Fruit fly (Drosophila melanogaster) whole organism, embryonic: ENCODE measurements around the gene fzo.

ENCODE experiments used
- ATbp ChIP-seq: fragments of 200-800 bp; sonication (Bioruptor generic); optimal IDR thresholded peaks from 2 replicates; lab custom pipeline; 2017; ENCODE audit warnings: missing biosample characterization, mild to moderate bottlenecking, missing genetic modification characterization, missing genetic modification reagents
- B-H1 ChIP-seq: fragments of 200-800 bp; sonication (Bioruptor generic); IDR thresholded peaks from 3 replicates; pipeline ENCODE4 v1.3.6; 2022; ENCODE audit warnings: missing biosample characterization, missing genetic modification characterization
- BtbVII ChIP-seq: fragments of 200-800 bp; sonication (Bioruptor generic); optimal IDR thresholded peaks from 3 replicates; lab custom pipeline; 2017; ENCODE audit warnings: missing biosample characterization, mild to moderate bottlenecking, missing genetic modification characterization
- C15 ChIP-seq: fragments of 200-800 bp; sonication (Bioruptor generic); IDR thresholded peaks from 3 replicates; pipeline ENCODE4 v1.3.6; 2022; ENCODE audit warnings: missing biosample characterization, missing genetic modification characterization
- CG10209 ChIP-seq: fragments of 200-800 bp; sonication (Bioruptor generic); optimal IDR thresholded peaks from 3 replicates; lab custom pipeline; 2017; ENCODE audit warnings: missing biosample characterization, mild to moderate bottlenecking, missing genetic modification characterization, missing genetic modification reagents
- CG10565 ChIP-seq: fragments of 200-800 bp; sonication (Bioruptor generic); optimal IDR thresholded peaks from 3 replicates; lab custom pipeline; 2016; ENCODE audit warnings: missing biosample characterization, mild to moderate bottlenecking, missing genetic modification characterization
- CG10979 ChIP-seq: fragments of 200-800 bp; sonication (Bioruptor generic); optimal IDR thresholded peaks from 2 replicates; lab custom pipeline; 2018; ENCODE audit warnings: missing biosample characterization, mild to moderate bottlenecking, missing genetic modification characterization, moderate library complexity
- CG11560 ChIP-seq: fragments of 200-800 bp; sonication (Bioruptor generic); IDR thresholded peaks from 3 replicates; pipeline ENCODE4 v1.3.6; 2022; ENCODE audit warnings: missing biosample characterization, missing genetic modification characterization
- CG12942 ChIP-seq: fragments of 200-800 bp; sonication (Bioruptor generic); optimal IDR thresholded peaks from 3 replicates; lab custom pipeline; 2016; ENCODE audit warnings: missing biosample characterization, missing genetic modification characterization
- CG13775 ChIP-seq: fragments of 200-800 bp; sonication (Bioruptor generic); optimal IDR thresholded peaks from 3 replicates; lab custom pipeline; 2017; ENCODE audit warnings: missing biosample characterization, mild to moderate bottlenecking, missing genetic modification characterization
- CG14441 ChIP-seq: fragments of 200-800 bp; sonication (Bioruptor generic); IDR thresholded peaks from 2 replicates; pipeline ENCODE4 v1.3.6; 2022; ENCODE audit warnings: missing biosample characterization, missing genetic modification characterization
- CG14860 ChIP-seq: fragments of 200-800 bp; sonication (Bioruptor generic); IDR thresholded peaks from 3 replicates; pipeline ENCODE4 v1.3.6; 2022; ENCODE audit warnings: missing biosample characterization, missing genetic modification characterization; ENCODE audit not compliant: partially characterized antibody
- CG15011 ChIP-seq: fragments of 200-800 bp; sonication (Bioruptor generic); optimal IDR thresholded peaks from 3 replicates; lab custom pipeline; 2018; ENCODE audit warnings: missing biosample characterization, mild to moderate bottlenecking, missing genetic modification characterization
- CG1647 ChIP-seq: fragments of 200-800 bp; sonication (Bioruptor generic); optimal IDR thresholded peaks from 3 replicates; lab custom pipeline; 2016; ENCODE audit warnings: missing biosample characterization, missing genetic modification characterization
- CG17802 ChIP-seq: fragments of 200-800 bp; sonication (Bioruptor generic); optimal IDR thresholded peaks from 2 replicates; lab custom pipeline; 2018; ENCODE audit warnings: missing biosample characterization, mild to moderate bottlenecking, missing genetic modification characterization, moderate library complexity
- CG30403 ChIP-seq: fragments of 200-800 bp; sonication (Bioruptor generic); optimal IDR thresholded peaks from 3 replicates; lab custom pipeline; 2016; ENCODE audit warnings: missing biosample characterization, missing genetic modification characterization
- CG5180 ChIP-seq: fragments of 200-800 bp; sonication (Bioruptor generic); optimal IDR thresholded peaks from 3 replicates; lab custom pipeline; 2017; ENCODE audit warnings: missing biosample characterization, missing genetic modification characterization, mild to moderate bottlenecking, moderate library complexity, missing genetic modification reagents
- CG6272 ChIP-seq: fragments of 200-800 bp; sonication (Bioruptor generic); IDR thresholded peaks from 2 replicates; pipeline ENCODE4 v1.3.6; 2022; ENCODE audit warnings: missing biosample characterization, missing genetic modification characterization
- CG8359 ChIP-seq: fragments of 200-800 bp; sonication (Bioruptor generic); optimal IDR thresholded peaks from 2 replicates; lab custom pipeline; 2017; ENCODE audit warnings: missing biosample characterization, mild to moderate bottlenecking, missing genetic modification characterization, borderline replicate concordance
- CG8944 ChIP-seq: fragments of 200-800 bp; sonication (Bioruptor generic); optimal IDR thresholded peaks from 3 replicates; lab custom pipeline; 2016; ENCODE audit warnings: missing biosample characterization, missing genetic modification characterization
- CG9727 ChIP-seq: fragments of 200-800 bp; sonication (Bioruptor generic); optimal IDR thresholded peaks from 3 replicates; lab custom pipeline; 2017; ENCODE audit warnings: missing biosample characterization, mild to moderate bottlenecking, missing genetic modification characterization
- CG9876 ChIP-seq: fragments of 200-800 bp; sonication (Bioruptor generic); optimal IDR thresholded peaks from 2 replicates; lab custom pipeline; 2016; ENCODE audit warnings: missing biosample characterization, missing genetic modification characterization
- Chrac-16 ChIP-seq: fragments of 200-800 bp; sonication (Bioruptor generic); optimal IDR thresholded peaks from 3 replicates; lab custom pipeline; 2016; ENCODE audit warnings: missing biosample characterization, missing genetic modification characterization
- D ChIP-seq, 2 experiments: fragments of 200-800 bp in 1 of 2; fragments of >200 bp in 1 of 2; sonication (Bioruptor generic) in 1 of 2; optimal IDR thresholded peaks; 2 replicates in 1 of 2; 3 replicates in 1 of 2; lab custom pipeline; 2017; ENCODE audit warnings: mild to moderate bottlenecking in 1 of 2, missing biosample characterization in 1 of 2, missing genetic modification characterization in 1 of 2, missing genetic modification reagents in 1 of 2
- Dip3 ChIP-seq: fragments of 200-800 bp; sonication (Bioruptor generic); optimal IDR thresholded peaks from 3 replicates; lab custom pipeline; 2016; ENCODE audit warnings: missing biosample characterization, missing genetic modification characterization
- H15 ChIP-seq: fragments of 200-800 bp; sonication (Bioruptor generic); IDR thresholded peaks from 3 replicates; pipeline ENCODE4 v1.3.6; 2022; ENCODE audit warnings: missing biosample characterization, missing genetic modification characterization
- HLH54F ChIP-seq: fragments of 200-800 bp; sonication (Bioruptor generic); optimal IDR thresholded peaks from 3 replicates; lab custom pipeline; 2016; ENCODE audit warnings: missing biosample characterization, missing genetic modification characterization
- HLHmδ ChIP-seq: fragments of 200-800 bp; sonication (Bioruptor generic); optimal IDR thresholded peaks from 2 replicates; lab custom pipeline; 2018; ENCODE audit warnings: missing biosample characterization, mild to moderate bottlenecking, missing genetic modification characterization, moderate library complexity
- Hmr ChIP-seq: fragments of 200-800 bp; sonication (Bioruptor generic); optimal IDR thresholded peaks from 3 replicates; lab custom pipeline; 2017; ENCODE audit warnings: mild to moderate bottlenecking, missing biosample characterization, missing genetic modification reagents, missing genetic modification characterization
- Lhr ChIP-seq: fragments of 200-800 bp; sonication (Bioruptor generic); optimal IDR thresholded peaks from 3 replicates; lab custom pipeline; 2017; ENCODE audit warnings: mild to moderate bottlenecking, missing biosample characterization, missing genetic modification reagents, missing genetic modification characterization
- Mrtf ChIP-seq: fragments of 200-800 bp; sonication (Bioruptor generic); IDR thresholded peaks from 3 replicates; pipeline ENCODE4 v1.3.6; 2022; ENCODE audit warnings: missing biosample characterization, missing genetic modification characterization
- Poxn ChIP-seq: fragments of 200-800 bp; sonication (Bioruptor generic); IDR thresholded peaks from 2 replicates; pipeline ENCODE4 v1.3.6; 2022; ENCODE audit warnings: missing biosample characterization, missing genetic modification characterization
- Scr ChIP-seq: fragments of 200-800 bp; sonication (Bioruptor generic); IDR thresholded peaks from 2 replicates; pipeline ENCODE4 v1.3.6; 2022; ENCODE audit warnings: missing biosample characterization, missing genetic modification characterization; ENCODE audit not compliant: partially characterized antibody
- Sox100B ChIP-seq: fragments of 200-800 bp; sonication (Bioruptor generic); optimal IDR thresholded peaks from 3 replicates; lab custom pipeline; 2018; ENCODE audit warnings: missing biosample characterization, mild to moderate bottlenecking, missing genetic modification characterization
- Sox102F ChIP-seq: fragments of 200-800 bp; sonication (Bioruptor generic); optimal IDR thresholded peaks from 2 replicates; lab custom pipeline; 2018; ENCODE audit warnings: missing biosample characterization, mild to moderate bottlenecking, missing genetic modification characterization, moderate library complexity
- Sry-δ ChIP-seq: fragments of 200-800 bp; sonication (Bioruptor generic); optimal IDR thresholded peaks from 2 replicates; lab custom pipeline; 2016; ENCODE audit warnings: missing biosample characterization, missing genetic modification characterization
- bab2 ChIP-seq: fragments of 200-800 bp; sonication (Bioruptor generic); optimal IDR thresholded peaks from 2 replicates; lab custom pipeline; 2016; ENCODE audit warnings: missing biosample characterization, missing genetic modification characterization
- bcd ChIP-seq: fragments of 200-800 bp; sonication (Bioruptor generic); optimal IDR thresholded peaks from 2 replicates; lab custom pipeline; 2017; ENCODE audit warnings: missing biosample characterization, mild to moderate bottlenecking, missing genetic modification characterization
- gt ChIP-seq: fragments of 200-800 bp; sonication (Bioruptor generic); IDR thresholded peaks from 2 replicates; pipeline ENCODE4 v1.3.6; 2022; ENCODE audit warnings: missing biosample characterization, missing genetic modification characterization
- hbn ChIP-seq: fragments of 200-800 bp; sonication (Bioruptor generic); IDR thresholded peaks from 2 replicates; pipeline ENCODE4 v1.3.6; 2022; ENCODE audit warnings: missing biosample characterization, missing genetic modification characterization; ENCODE audit not compliant: partially characterized antibody
- jigr1 ChIP-seq: fragments of 200-800 bp; sonication (Bioruptor generic); IDR thresholded peaks from 3 replicates; pipeline ENCODE4 v1.3.6; 2022; ENCODE audit warnings: missing biosample characterization, missing genetic modification characterization
- jing ChIP-seq: fragments of 200-800 bp; sonication (Bioruptor generic); optimal IDR thresholded peaks from 2 replicates; lab custom pipeline; 2018; ENCODE audit warnings: missing biosample characterization, mild to moderate bottlenecking, missing genetic modification characterization
- kay ChIP-seq: fragments of 200-800 bp; sonication (Bioruptor generic); optimal IDR thresholded peaks from 2 replicates; lab custom pipeline; 2016; ENCODE audit warnings: missing biosample characterization, missing genetic modification characterization
- knrl ChIP-seq: fragments of 200-800 bp; sonication (Bioruptor generic); IDR thresholded peaks from 3 replicates; pipeline ENCODE4 v1.3.6; 2022; ENCODE audit warnings: missing biosample characterization, missing genetic modification characterization; ENCODE audit not compliant: partially characterized antibody
- lmd ChIP-seq: fragments of 200-800 bp; sonication (Bioruptor generic); IDR thresholded peaks from 2 replicates; pipeline ENCODE4 v1.3.6; 2022; ENCODE audit warnings: missing biosample characterization, missing genetic modification characterization
- maf-S ChIP-seq: fragments of 200-800 bp; sonication (Bioruptor generic); optimal IDR thresholded peaks from 2 replicates; lab custom pipeline; 2016; ENCODE audit warnings: missing biosample characterization, missing genetic modification characterization
- ro ChIP-seq: fragments of 200-800 bp; sonication (Bioruptor generic); IDR thresholded peaks from 2 replicates; pipeline ENCODE4 v1.3.6; 2022; ENCODE audit warnings: missing biosample characterization, missing genetic modification characterization
- shn ChIP-seq: fragments of 200-800 bp; sonication (Bioruptor generic); optimal IDR thresholded peaks from 3 replicates; lab custom pipeline; 2016; ENCODE audit warnings: missing biosample characterization, missing genetic modification characterization
- stc ChIP-seq: fragments of 200-800 bp; sonication (Bioruptor generic); IDR thresholded peaks from 2 replicates; pipeline ENCODE4 v1.3.6; 2022; ENCODE audit warnings: missing biosample characterization, missing genetic modification characterization

The fzo gene

DNA sequence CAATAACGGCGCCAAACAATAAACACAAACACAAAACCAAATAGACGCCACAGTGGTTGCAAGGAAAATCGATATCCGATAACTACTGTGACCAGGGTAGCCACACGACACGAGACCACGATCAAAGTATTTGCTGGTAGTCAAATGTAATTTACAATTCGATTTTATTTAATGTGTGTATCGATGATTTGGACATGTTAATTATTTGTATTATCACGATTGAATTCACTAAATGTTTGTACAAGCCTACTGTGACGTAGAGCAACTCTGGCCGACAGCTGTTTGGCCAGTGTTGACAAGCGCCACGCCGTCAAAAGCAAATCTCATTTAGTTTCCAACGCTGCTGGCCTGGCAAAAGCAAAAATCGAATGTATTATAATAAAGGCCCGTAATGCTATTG lies 47.4 kb upstream of the fzo start, which contains the start of the genes Rad60 and EloA (continued):
- TF ChIP-seq CG11560 (tag; lab: Robert Waterston, UW): no peak
- TF ChIP-seq CG10565 (GFP tag; lab: Kevin White, UChicago): no peak
- peak; percentile 65 for TF ChIP-seq CG10979 (tag; lab: Kevin White, UChicago)
- TF ChIP-seq Sox100B (GFP tag; lab: Kevin White, UChicago): peak; percentile 49
- peak; percentile 85 for TF ChIP-seq maf-S
- no peak for TF ChIP-seq BtbVII
- peak; percentile 73 for TF ChIP-seq CG13775 (GFP tag; lab: Kevin White, UChicago)
- peak; percentile 39 for TF ChIP-seq kay (GFP tag; lab: Kevin White, UChicago)
- TF ChIP-seq HLHmδ: no peak
- TF ChIP-seq CG1647 (GFP tag; lab: Kevin White, UChicago): peak; percentile 73
- TF ChIP-seq Hmr (GFP tag; lab: Kevin White, UChicago): peak; percentile 82
- peak; percentile 85 for TF ChIP-seq Dip3 (GFP tag; lab: Kevin White, UChicago)
- TF ChIP-seq Mrtf (GFP tag; lab: Robert Waterston, UW): peak; percentile 31; the same call in 1 of the 3 replicates
- 0 out of 2 replicates have a peak, but pooled peaks have one; percentile 38 for TF ChIP-seq Poxn (GFP tag; lab: Robert Waterston, UW)
- peak; percentile 84 for TF ChIP-seq HLH54F
- TF ChIP-seq CG8359: peak; percentile 45
- peak; percentile 33; the same call in 1 of the 3 replicates for TF ChIP-seq H15
- peak; percentile 55 for TF ChIP-seq CG10209 (GFP tag; lab: Kevin White, UChicago)
- TF ChIP-seq D (optimal IDR thresholded peaks at IDR 0.05; lab: Kevin White, UChicago): peak; percentile 42
- TF ChIP-seq D (GFP tag; optimal IDR thresholded peaks at IDR 0.05; lab: Kevin White, UChicago): peak; percentile 29
- peak; percentile 67 for TF ChIP-seq Lhr (GFP tag; lab: Kevin White, UChicago)
- TF ChIP-seq CG5180 (GFP tag; lab: Kevin White, UChicago): no peak
- no peak for TF ChIP-seq jigr1 (GFP tag; lab: Robert Waterston, UW)
- peak; percentile 64 for TF ChIP-seq knrl (GFP tag; lab: Robert Waterston, UW)
- TF ChIP-seq B-H1 (GFP tag; lab: Robert Waterston, UW): peak; percentile 51; the same call in 2 of the 3 replicates
- TF ChIP-seq CG15011 (GFP tag; lab: Kevin White, UChicago): no peak
- peak; percentile 65 for TF ChIP-seq CG14860
- TF ChIP-seq ATbp (GFP tag; lab: Kevin White, UChicago): peak; percentile 18
- peak; percentile 81 for TF ChIP-seq CG8944
- peak; percentile 19 for TF ChIP-seq jing (GFP tag; lab: Kevin White, UChicago)
- TF ChIP-seq CG30403 (GFP tag; lab: Kevin White, UChicago): peak; percentile 88
- TF ChIP-seq CG9876: peak; percentile 60
- peak; percentile 71 for TF ChIP-seq CG14441 (GFP tag; lab: Robert Waterston, UW)
- peak; percentile 85 for TF ChIP-seq Chrac-16 (GFP tag; lab: Kevin White, UChicago)
- peak; percentile 31 for TF ChIP-seq CG17802
- TF ChIP-seq shn (GFP tag; lab: Kevin White, UChicago): peak; percentile 81
- TF ChIP-seq C15 (GFP tag; lab: Robert Waterston, UW): no peak
- 0 out of 2 replicates have a peak, but pooled peaks have one; percentile 9 for TF ChIP-seq ro (GFP tag; lab: Robert Waterston, UW)
- peak; percentile 75 for TF ChIP-seq Sox102F (GFP tag; lab: Kevin White, UChicago)
- peak; percentile 55; the same call in 1 of the 2 replicates for TF ChIP-seq hbn (GFP tag; lab: Robert Waterston, UW)
- peak; percentile 84 for TF ChIP-seq Sry-δ (GFP tag; lab: Kevin White, UChicago)
- peak; percentile 82 for TF ChIP-seq CG12942 (GFP tag; lab: Kevin White, UChicago)
- peak; percentile 71 for TF ChIP-seq Scr (GFP tag; lab: Robert Waterston, UW)
- TF ChIP-seq bcd (GFP tag; lab: Kevin White, UChicago): peak; percentile 59
- TF ChIP-seq lmd (GFP tag; lab: Robert Waterston, UW): peak; percentile 55; the same call in 1 of the 2 replicates
- TF ChIP-seq CG6272 (GFP tag; lab: Robert Waterston, UW): peak; percentile 42; the same call in 1 of the 2 replicates
- no peak for TF ChIP-seq stc (GFP tag; lab: Robert Waterston, UW)
- TF ChIP-seq bab2 (GFP tag; lab: Kevin White, UChicago): peak; percentile 84
- TF ChIP-seq CG9727 (GFP tag; lab: Kevin White, UChicago): peak; percentile 76
- TF ChIP-seq gt: no peak
